Fruit fly (Drosophila melanogaster) S2 (cell line): Measurements from ENCODE around the gene PIG-U.

Experiments
- CG8478 ChIP-seq: fragments of >200 bp; optimal IDR thresholded peaks from 2 replicates; lab custom pipeline; 2018
- CTCF ChIP-seq, 2 experiments: fragments of >200 bp; optimal IDR thresholded peaks; 2 replicates each; lab custom pipeline; 2018

dm6 chr2L:8466643-8467042 is 48.3 kb upstream of the PIG-U start, which contains the start of gene dachs:
- TF ChIP-seq CG8478 (lab: Kevin White, UChicago), result no peak
- TF ChIP-seq CTCF (optimal IDR thresholded peaks at IDR 0.05; lab: Kevin White, UChicago), result no peak
